Fruit fly (Drosophila melanogaster) whole organism, wandering third instar larva: ENCODE measurements around the gene nocte.

Experiments
- Abd-B ChIP-seq: fragments of >200 bp; optimal IDR thresholded peaks from 2 replicates; lab custom pipeline; 2017; ENCODE audit warnings: missing biosample characterization, missing genetic modification characterization
- CG9705 ChIP-seq: fragments of 200-800 bp; sonication (Bioruptor generic); optimal IDR thresholded peaks from 2 replicates; lab custom pipeline; 2018; ENCODE audit warnings: missing biosample characterization, mild to moderate bottlenecking, missing genetic modification characterization
- Dif ChIP-seq: fragments of 200-275, 200-300 bp; sonication (Bioruptor generic); optimal IDR thresholded peaks from 2 replicates; lab custom pipeline; 2018; ENCODE audit warnings: missing biosample characterization, missing genetic modification characterization; ENCODE audit not compliant: partially characterized antibody
- HLH106 ChIP-seq: fragments of 200-800 bp; optimal IDR thresholded peaks from 3 replicates; lab custom pipeline; 2019; ENCODE audit warnings: missing biosample characterization, mild to moderate bottlenecking, missing genetic modification characterization, moderate library complexity
- Hnf4 ChIP-seq: fragments of 200-800 bp; sonication (Bioruptor generic); optimal IDR thresholded peaks from 2 replicates; lab custom pipeline; 2016; ENCODE audit warnings: missing biosample characterization, mild to moderate bottlenecking, missing genetic modification characterization
- Hr78 ChIP-seq: fragments of >200 bp; optimal IDR thresholded peaks from 2 replicates; lab custom pipeline; 2017; ENCODE audit warnings: missing biosample characterization, missing genetic modification characterization
- Hr83 ChIP-seq: fragments of 200-300 bp; sonication (Bioruptor generic); optimal IDR thresholded peaks from 2 replicates; lab custom pipeline; 2016; ENCODE audit warnings: missing biosample characterization, mild to moderate bottlenecking, missing genetic modification characterization, moderate library complexity; ENCODE audit not compliant: poor library complexity, severe bottlenecking
- Jra ChIP-seq: sonication (Bioruptor generic); optimal IDR thresholded peaks from 2 replicates; lab custom pipeline; 2016; ENCODE audit warnings: missing biosample characterization, missing genetic modification characterization
- Mio ChIP-seq: sonication (Bioruptor generic); optimal IDR thresholded peaks from 2 replicates; lab custom pipeline; 2016; ENCODE audit warnings: missing biosample characterization, missing genetic modification characterization
- Myc ChIP-seq: fragments of >200 bp; optimal IDR thresholded peaks from 2 replicates; lab custom pipeline; 2017
- OdsH ChIP-seq: fragments of 200-800 bp; sonication (Bioruptor generic); optimal IDR thresholded peaks from 2 replicates; lab custom pipeline; 2016; ENCODE audit warnings: missing biosample characterization, mild to moderate bottlenecking, missing genetic modification characterization
- Rel ChIP-seq, 2 experiments: fragments of 200-800 bp; sonication (Bioruptor generic) in 1 of 2; optimal IDR thresholded peaks; 2 replicates in 1 of 2; 3 replicates in 1 of 2; lab custom pipeline; 2016 to 2019; ENCODE audit warnings: mild to moderate bottlenecking in 2 of 2, missing biosample characterization in 2 of 2, missing genetic modification characterization in 2 of 2, moderate library complexity in 1 of 2
- Sp1 ChIP-seq: fragments of 200-800 bp; sonication (Bioruptor generic); optimal IDR thresholded peaks from 3 replicates; lab custom pipeline; 2019; ENCODE audit warnings: missing biosample characterization, mild to moderate bottlenecking, missing genetic modification characterization, moderate library complexity
- Vsx2 ChIP-seq: fragments of 200-300, 225-300 bp; sonication (Bioruptor generic); optimal IDR thresholded peaks from 2 replicates; lab custom pipeline; 2018; ENCODE audit warnings: missing biosample characterization, missing genetic modification characterization; ENCODE audit not compliant: partially characterized antibody
- dl ChIP-seq, 2 experiments: fragments of 175-275, 200-275 bp in 1 of 2; fragments of 200-275 bp in 1 of 2; sonication (Bioruptor generic); optimal IDR thresholded peaks; lab custom pipeline; 2018; ENCODE audit warnings: mild to moderate bottlenecking in 2 of 2, missing biosample characterization in 2 of 2, missing genetic modification characterization in 2 of 2, moderate library complexity in 2 of 2; ENCODE audit not compliant: partially characterized antibody in 2 of 2, insufficient read depth in 1 of 2
- dmrt93B ChIP-seq: fragments of 200-800 bp; sonication (Bioruptor generic); optimal IDR thresholded peaks from 2 replicates; lab custom pipeline; 2018; ENCODE audit warnings: missing biosample characterization, mild to moderate bottlenecking, missing genetic modification characterization
- dsf ChIP-seq: sonication (Bioruptor generic); optimal IDR thresholded peaks from 2 replicates; lab custom pipeline; 2016; ENCODE audit warnings: missing biosample characterization, missing genetic modification characterization, borderline replicate concordance
- ey ChIP-seq: fragments of 200-800 bp; sonication (Bioruptor generic); optimal IDR thresholded peaks from 2 replicates; lab custom pipeline; 2016; ENCODE audit warnings: missing biosample characterization, missing genetic modification characterization
- foxo ChIP-seq, 2 experiments: fragments of 200-800 bp; sonication (Bioruptor generic); optimal IDR thresholded peaks; 2 replicates in 1 of 2; 3 replicates in 1 of 2; lab custom pipeline; 2016 to 2017; ENCODE audit warnings: missing biosample characterization in 2 of 2, missing genetic modification characterization in 2 of 2
- fru ChIP-seq: fragments of 200-800 bp; sonication (Bioruptor generic); optimal IDR thresholded peaks from 3 replicates; lab custom pipeline; 2016; ENCODE audit warnings: missing biosample characterization, mild to moderate bottlenecking, missing genetic modification characterization
- h ChIP-seq: fragments of 200-800 bp; sonication (Bioruptor generic); optimal IDR thresholded peaks from 3 replicates; lab custom pipeline; 2016; ENCODE audit warnings: missing biosample characterization, mild to moderate bottlenecking, missing genetic modification characterization
- jim ChIP-seq: fragments of 175-275, 200-325 bp; sonication (Bioruptor generic); optimal IDR thresholded peaks from 2 replicates; lab custom pipeline; 2016; ENCODE audit warnings: missing biosample characterization, mild to moderate bottlenecking, missing genetic modification characterization
- lola ChIP-seq: fragments of >200 bp; optimal IDR thresholded peaks from 2 replicates; lab custom pipeline; 2017; ENCODE audit warnings: missing biosample characterization, missing genetic modification characterization
- pan ChIP-seq: fragments of >200 bp; optimal IDR thresholded peaks from 2 replicates; lab custom pipeline; 2017
- psq ChIP-seq: fragments of 200-800 bp; sonication (Bioruptor generic); optimal IDR thresholded peaks from 3 replicates; lab custom pipeline; 2017; ENCODE audit warnings: missing biosample characterization, mild to moderate bottlenecking, missing genetic modification characterization, moderate library complexity
- rgr ChIP-seq: fragments of 200-800 bp; sonication (Bioruptor generic); optimal IDR thresholded peaks from 3 replicates; lab custom pipeline; 2016; ENCODE audit warnings: missing biosample characterization, mild to moderate bottlenecking, missing genetic modification characterization
- sage ChIP-seq: fragments of 200-800 bp; sonication (Bioruptor generic); optimal IDR thresholded peaks from 2 replicates; lab custom pipeline; 2016; ENCODE audit warnings: missing biosample characterization, mild to moderate bottlenecking, missing genetic modification characterization
- tai ChIP-seq: sonication (Bioruptor generic); optimal IDR thresholded peaks from 2 replicates; lab custom pipeline; 2016; ENCODE audit warnings: missing biosample characterization, missing genetic modification characterization
- usp ChIP-seq: fragments of >200 bp; optimal IDR thresholded peaks from 2 replicates; lab custom pipeline; 2017; ENCODE audit warnings: missing biosample characterization, missing genetic modification characterization
- woc ChIP-seq: sonication (Bioruptor generic); optimal IDR thresholded peaks from 2 replicates; lab custom pipeline; 2016; ENCODE audit warnings: missing biosample characterization, mild to moderate bottlenecking, missing genetic modification characterization

nocte gene

dm6 chrX:10484206-10485112, 10.0 kb upstream of the nocte start:
- TF ChIP-seq Rel (GFP tag; optimal IDR thresholded peaks at IDR 0.05; lab: Kevin White, UChicago) (no peak), Rel (tag; optimal IDR thresholded peaks at IDR 0.05; lab: Kevin White, UChicago) (peak; percentile 58), OdsH (GFP tag; lab: Kevin White, UChicago) (no peak), HLH106 (tag; lab: Kevin White, UChicago) (peak; percentile 3), h (GFP tag; lab: Kevin White, UChicago) (peak; percentile 9), rgr (GFP tag; lab: Kevin White, UChicago) (no peak), woc (GFP tag; lab: Kevin White, UChicago) (peak; percentile 3), Myc (lab: Kevin White, UChicago) (no peak), Hr78 (GFP tag; lab: Kevin White, UChicago) (no peak)

dm6 chrX:10478443-10479368, 4.2 kb upstream of the nocte start, which contains the start of the genes CG2887 and PPP4R2r:
CG2887 (minus strand) TSS chrX:10478493.
PPP4R2r (plus strand) TSS chrX:10478838.
- TF ChIP-seq Sp1 (GFP tag; lab: Kevin White, UChicago) (no peak), Vsx2 (GFP tag; lab: Kevin White, UChicago) (no peak), Hr78 (GFP tag; lab: Kevin White, UChicago) (no peak), CG9705 (GFP tag; lab: Kevin White, UChicago) (no peak), psq (GFP tag; lab: Kevin White, UChicago) (peak; percentile 36), Mio (GFP tag; lab: Kevin White, UChicago) (no peak), sage (GFP tag; lab: Kevin White, UChicago) (no peak), Abd-B (GFP tag; lab: Kevin White, UChicago) (no peak), tai (GFP tag; lab: Kevin White, UChicago) (no peak), Jra (peak; percentile 39), jim (GFP tag; lab: Kevin White, UChicago) (no peak)

dm6 chrX:10474213-10474540, 298 bp downstream of the nocte start:
- TF ChIP-seq dmrt93B (no peak), Dif (peak; percentile 32), h (GFP tag; lab: Kevin White, UChicago) (no peak)
- TF ChIP-seq, all 38 proteins: peak for 1

DNA sequence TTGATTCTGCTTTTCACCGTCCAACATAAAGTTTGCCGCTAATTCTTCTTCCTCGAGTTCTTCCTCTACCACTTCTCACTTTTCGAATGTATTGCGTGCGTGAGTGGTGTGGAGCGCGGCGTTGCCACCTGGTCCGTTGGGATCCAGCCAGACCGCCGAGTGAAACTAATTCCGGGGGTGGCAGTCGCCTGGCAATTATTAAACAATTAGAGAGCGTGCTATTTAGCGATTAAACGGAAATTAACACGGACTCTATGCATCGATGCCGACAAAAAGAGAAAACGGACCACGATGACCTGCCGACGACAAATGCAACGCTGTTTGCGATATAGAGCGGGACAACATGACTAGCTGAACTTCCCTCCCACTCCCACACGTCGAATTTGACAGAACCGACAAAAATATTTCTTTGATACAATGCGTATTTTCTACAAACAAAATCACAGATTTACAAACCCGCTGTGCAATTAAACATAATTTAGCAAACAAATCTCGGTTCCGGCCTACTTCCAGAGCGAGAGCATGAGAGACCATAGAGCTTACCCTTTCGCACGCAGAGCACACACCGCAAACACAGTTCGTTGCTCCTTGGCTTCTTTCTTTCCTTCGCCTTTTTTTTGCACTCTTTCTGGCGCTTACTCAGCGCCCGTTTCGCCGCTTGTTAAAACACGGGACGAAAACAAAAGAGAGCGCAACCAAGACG, 814 bp downstream of the nocte start, which contains the start of gene CG2889:
TSS of gene CG2889 (plus strand) at position 429 of the 703 bp plus-strand sequence.
- TF ChIP-seq ey (GFP tag; lab: Kevin White, UChicago): no peak
- no peak for TF ChIP-seq usp (GFP tag; lab: Kevin White, UChicago)
- no peak for TF ChIP-seq lola
- peak; percentile 10 for TF ChIP-seq fru (GFP tag; lab: Kevin White, UChicago)
- no peak for TF ChIP-seq woc (GFP tag; lab: Kevin White, UChicago)
- TF ChIP-seq psq (GFP tag; lab: Kevin White, UChicago): peak; percentile 46
- TF ChIP-seq Myc (lab: Kevin White, UChicago): no peak
- no peak for TF ChIP-seq pan (lab: Kevin White, UChicago)
- no peak for TF ChIP-seq sage (GFP tag; lab: Kevin White, UChicago)
- no peak for TF ChIP-seq Hr83 (GFP tag; lab: Kevin White, UChicago)
- TF ChIP-seq dl (GFP tag; optimal IDR thresholded peaks at IDR 0.05; lab: Kevin White, UChicago; ENCODE audit: insufficient read depth in 1 of 2, partially characterized antibody in 2 of 2): no peak
- TF ChIP-seq dsf (GFP tag; lab: Kevin White, UChicago): no peak
- TF ChIP-seq HLH106 (tag; lab: Kevin White, UChicago): peak; percentile 49
- TF ChIP-seq Hnf4 (GFP tag; lab: Kevin White, UChicago): no peak
- peak; percentile 2 for TF ChIP-seq Sp1 (GFP tag; lab: Kevin White, UChicago)
- no peak for TF ChIP-seq Abd-B (GFP tag; lab: Kevin White, UChicago)
- TF ChIP-seq foxo (GFP tag; optimal IDR thresholded peaks at IDR 0.05; lab: Kevin White, UChicago): peak in 1 of 2 experiments; percentile 58
- peak; percentile 38 for TF ChIP-seq h (GFP tag; lab: Kevin White, UChicago)
- TF ChIP-seq Hr78 (GFP tag; lab: Kevin White, UChicago): no peak
- TF ChIP-seq Rel (GFP tag; optimal IDR thresholded peaks at IDR 0.05; lab: Kevin White, UChicago): no peak
- peak; percentile 36 for TF ChIP-seq Rel (tag; optimal IDR thresholded peaks at IDR 0.05; lab: Kevin White, UChicago)
- TF ChIP-seq Vsx2 (GFP tag; lab: Kevin White, UChicago): no peak
- TF ChIP-seq rgr (GFP tag; lab: Kevin White, UChicago): peak; percentile 24
- TF ChIP-seq, all 38 proteins: peak for 8
